Fruit fly (Drosophila melanogaster): ENCODE results near the gene rdx.

Gene rdx

DNA sequence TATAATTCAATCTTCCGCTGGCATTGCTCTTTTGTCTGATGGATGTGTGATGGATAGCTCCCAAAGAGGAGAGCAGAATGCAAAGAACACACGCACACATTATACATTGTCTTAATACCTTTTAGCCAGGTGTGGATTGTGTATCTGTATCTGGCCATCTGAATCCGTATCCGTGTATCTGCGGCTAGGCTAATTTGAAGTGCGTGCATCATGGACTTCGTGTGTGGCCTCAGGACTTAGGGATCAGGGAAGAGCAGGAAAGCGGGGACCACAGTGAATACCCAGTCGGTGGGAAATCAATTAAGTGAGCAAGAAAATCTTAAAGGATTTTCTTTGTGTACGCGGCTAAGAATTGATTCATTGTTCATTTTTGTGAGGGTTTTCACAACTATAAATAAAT lies 42.4 kb downstream of the rdx start:
- no peak for TF ChIP-seq CG18764 (GFP tag; optimal IDR thresholded peaks at IDR 0.05)
- no peak for TF ChIP-seq insv (GFP tag; optimal IDR thresholded peaks at IDR 0.05)
- TF ChIP-seq CG11504 (tag; optimal IDR thresholded peaks at IDR 0.05), result no peak
- no peak for TF ChIP-seq Rx (GFP tag; IDR thresholded peaks at IDR 0.05)
- TF ChIP-seq aop (GFP tag; IDR thresholded peaks at IDR 0.05), result no peak
- TF ChIP-seq grau (tag; optimal IDR thresholded peaks at IDR 0.05), result peak; percentile 80
- TF ChIP-seq CG15696 (tag; optimal IDR thresholded peaks at IDR 0.05), result peak; percentile 15
- no peak for TF ChIP-seq danr (GFP tag; IDR thresholded peaks at IDR 0.05)
- no peak for TF ChIP-seq CG10431 (GFP tag; optimal IDR thresholded peaks at IDR 0.05)
- no peak for TF ChIP-seq prd (optimal IDR thresholded peaks at IDR 0.05)
- 0 out of 3 replicates have a peak, but pooled peaks have one; percentile 5 for TF ChIP-seq prd (GFP tag; IDR thresholded peaks at IDR 0.05)
- no peak for TF ChIP-seq CG17186 (GFP tag; optimal IDR thresholded peaks at IDR 0.05)
- no peak for TF ChIP-seq ci (GFP tag; IDR thresholded peaks at IDR 0.05)
- TF ChIP-seq CG18619 (GFP tag; optimal IDR thresholded peaks at IDR 0.05), result no peak
- TF ChIP-seq CG33213 (GFP tag; optimal IDR thresholded peaks at IDR 0.05), result no peak
- no peak for TF ChIP-seq Optix (GFP tag; IDR thresholded peaks at IDR 0.05)
- no peak for TF ChIP-seq hbn (GFP tag; IDR thresholded peaks at IDR 0.05; ENCODE audit: partially characterized antibody)
- TF ChIP-seq CG2875 (GFP tag; optimal IDR thresholded peaks at IDR 0.05), result no peak

DNA sequence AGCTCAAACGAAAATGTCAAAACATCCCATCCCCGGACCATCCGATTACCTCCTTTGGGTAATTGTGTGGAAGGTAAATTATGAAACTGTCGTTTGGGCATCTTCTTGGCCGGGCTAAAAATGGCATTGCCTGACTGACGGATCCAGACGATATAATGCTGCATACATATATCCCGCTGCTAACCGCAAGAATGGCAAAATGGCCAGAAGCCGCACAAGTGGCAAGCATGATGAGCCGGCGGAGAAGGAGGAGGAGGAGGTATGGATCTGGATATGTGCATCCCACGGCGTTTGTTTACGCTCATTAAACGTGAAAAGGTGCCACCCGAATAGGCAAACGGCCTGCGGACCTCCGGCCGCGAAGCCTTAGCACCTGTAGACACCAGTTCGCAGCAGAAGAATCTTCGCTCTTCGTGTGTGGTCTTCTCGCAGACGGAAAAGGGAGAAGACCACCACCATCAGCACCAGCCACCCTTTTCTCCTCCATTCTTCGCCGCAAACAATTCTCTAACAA lies 42.9 kb downstream of the rdx start:
- TF ChIP-seq D (optimal IDR thresholded peaks at IDR 0.05) (peak; percentile 85), D (GFP tag; optimal IDR thresholded peaks at IDR 0.05) (no peak), CG11456 (GFP tag; IDR thresholded peaks at IDR 0.05) (no peak), Oaz (GFP tag; IDR thresholded peaks at IDR 0.05) (no peak), CG18262 (tag; optimal IDR thresholded peaks at IDR 0.05) (no peak), trem (tag; optimal IDR thresholded peaks at IDR 0.05) (no peak), so (GFP tag; IDR thresholded peaks at IDR 0.05) (no peak), cato (GFP tag; optimal IDR thresholded peaks at IDR 0.05; ENCODE audit: borderline replicate concordance) (no peak), zen (tag; optimal IDR thresholded peaks at IDR 0.05) (peak; percentile 92), Dip3 (GFP tag; optimal IDR thresholded peaks at IDR 0.05) (no peak), CG16863 (GFP tag; optimal IDR thresholded peaks at IDR 0.05) (no peak), CG17612 (GFP tag; IDR thresholded peaks at IDR 0.05) (no peak), Ets97D (GFP tag; optimal IDR thresholded peaks at IDR 0.05) (no peak), Awh (GFP tag; IDR thresholded peaks at IDR 0.05) (0 out of 2 replicates have a peak, but pooled peaks have one; percentile 12), prd (optimal IDR thresholded peaks at IDR 0.05) (no peak), prd (GFP tag; IDR thresholded peaks at IDR 0.05) (0 out of 3 replicates have a peak, but pooled peaks have one; percentile 42), CG14014 (GFP tag; IDR thresholded peaks at IDR 0.05) (no peak), Gsc (GFP tag; IDR thresholded peaks at IDR 0.05) (no peak), Kr (GFP tag; optimal IDR thresholded peaks at IDR 0.05) (peak; percentile 62), CG2199 (GFP tag; IDR thresholded peaks at IDR 0.05) (no peak), Nf-YC (tag; optimal IDR thresholded peaks at IDR 0.05) (no peak), kni (GFP tag; optimal IDR thresholded peaks at IDR 0.05) (peak; percentile 21), ems (GFP tag; optimal IDR thresholded peaks at IDR 0.05) (no peak), seq (GFP tag; IDR thresholded peaks at IDR 0.05) (no peak), NK7.1 (GFP tag; optimal IDR thresholded peaks at IDR 0.05) (no peak), klu (GFP tag; IDR thresholded peaks at IDR 0.05) (no peak), HHEX (GFP tag; optimal IDR thresholded peaks at IDR 0.05) (no peak), sens (GFP tag) (peak; percentile 33)

All from whole organism, embryonic.